Worm (Caenorhabditis elegans): ENCODE data around the gene ugt-56.

Gene ugt-56

DNA sequence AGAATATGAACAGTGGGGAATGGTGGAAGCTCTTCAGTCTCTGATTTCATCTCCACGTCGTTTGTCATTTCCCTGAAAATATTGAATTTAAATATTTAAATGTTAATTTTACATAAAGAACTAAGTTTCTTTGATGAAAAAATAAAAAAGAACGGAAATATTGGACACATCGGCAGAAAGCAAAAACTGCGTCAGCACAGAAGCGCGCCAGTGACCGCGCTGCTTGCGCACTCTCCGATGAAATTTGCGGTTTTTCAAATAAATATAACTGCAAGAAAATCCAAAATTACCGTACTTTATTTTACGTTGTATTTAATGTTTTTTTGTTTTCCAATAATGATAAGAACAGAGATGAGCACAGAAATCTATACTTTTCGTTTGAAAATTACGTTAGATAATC lies 32.8 kb downstream of the ugt-56 start, which contains the start of the genes srpa-68 and srh-16 (continued):
- TF ChIP-seq nfyb-1 (GFP tag; IDR thresholded peaks at IDR 0.05), result peak; percentile 85
- peak; percentile 88 for TF ChIP-seq lin-40 (tag; optimal IDR thresholded peaks at IDR 0.05)
- no peak for TF ChIP-seq zim-3 (tag; optimal IDR thresholded peaks at IDR 0.05)
- TF ChIP-seq aptf-2 (GFP tag; conservative IDR thresholded peaks at IDR 0.05), result no peak
- TF ChIP-seq dox-1 (GFP tag; IDR thresholded peaks at IDR 0.05), result peak; percentile 90
- peak; percentile 72 for TF ChIP-seq C06A6.2 (GFP tag; conservative IDR thresholded peaks at IDR 0.05)
- no peak for TF ChIP-seq chd-7 (tag; optimal IDR thresholded peaks at IDR 0.05)
- no peak for TF ChIP-seq dpff-1 (tag; optimal IDR thresholded peaks at IDR 0.05)
- no peak for TF ChIP-seq tbx-9 (tag; optimal IDR thresholded peaks at IDR 0.05; ENCODE audit: borderline replicate concordance)
- no peak for TF ChIP-seq F52B5.7 (tag; optimal IDR thresholded peaks at IDR 0.05)
- no peak for TF ChIP-seq ceh-40 (GFP tag; IDR thresholded peaks at IDR 0.05)
- TF ChIP-seq snpc-3.4 (tag; optimal IDR thresholded peaks at IDR 0.05), result peak; percentile 70
- no peak for TF ChIP-seq nfya-2 (GFP tag; IDR thresholded peaks at IDR 0.05)
- TF ChIP-seq die-1 (tag; optimal IDR thresholded peaks at IDR 0.05), result peak; percentile 23
- TF ChIP-seq F57C9.4 (tag; optimal IDR thresholded peaks at IDR 0.05), result no peak
- peak; percentile 59 for TF ChIP-seq xnd-1 (tag; optimal IDR thresholded peaks at IDR 0.05)
- no peak for TF ChIP-seq fkh-3 (tag; optimal IDR thresholded peaks at IDR 0.05)
- peak; percentile 12 for TF ChIP-seq nhr-90 (tag; optimal IDR thresholded peaks at IDR 0.05)
- TF ChIP-seq D2030.7 (GFP tag; IDR thresholded peaks at IDR 0.05), result peak; percentile 52; the same call in 1 of the 2 replicates
- no peak for TF ChIP-seq F55B11.4 (tag; optimal IDR thresholded peaks at IDR 0.05; ENCODE audit: borderline replicate concordance, insufficient read depth)
- no peak for TF ChIP-seq aptf-3 (GFP tag; IDR thresholded peaks at IDR 0.05)
- no peak for TF ChIP-seq ceh-91 (GFP tag; IDR thresholded peaks at IDR 0.05)
- TF ChIP-seq ccch-3 (GFP tag; optimal IDR thresholded peaks at IDR 0.05), result no peak
- TF ChIP-seq pha-4 (tag; optimal IDR thresholded peaks at IDR 0.05), result no peak
- TF ChIP-seq F10E7.11 (tag; optimal IDR thresholded peaks at IDR 0.05), result no peak
- TF ChIP-seq sdz-38 (tag; optimal IDR thresholded peaks at IDR 0.05), result no peak
- TF ChIP-seq ceh-58 (GFP tag; IDR thresholded peaks at IDR 0.05), result no peak
- TF ChIP-seq let-607 (tag; optimal IDR thresholded peaks at IDR 0.05), result peak; percentile 82 to 94
- peak; percentile 74; the same call in 1 of the 2 replicates for TF ChIP-seq K11D2.4 (GFP tag; IDR thresholded peaks at IDR 0.05)
- no peak for TF ChIP-seq bed-1 (GFP tag; IDR thresholded peaks at IDR 0.05)
- TF ChIP-seq F33H1.4 (GFP tag; IDR thresholded peaks at IDR 0.05), result peak; percentile 70
- TF ChIP-seq egl-18 (GFP tag; IDR thresholded peaks at IDR 0.05), result no peak
- no peak for TF ChIP-seq ceh-79 (tag; optimal IDR thresholded peaks at IDR 0.05)
- TF ChIP-seq lir-1 (GFP tag; conservative IDR thresholded peaks at IDR 0.05), result 0 out of 2 replicates have a peak, but pooled peaks have one; percentile 41
- peak in 1 of 2 experiments; percentile 30 for TF ChIP-seq rec-8 (tag; optimal IDR thresholded peaks at IDR 0.05)
- TF ChIP-seq nhr-27 (tag; optimal IDR thresholded peaks at IDR 0.05), result no peak
- no peak for TF ChIP-seq T26A5.8 (tag; optimal IDR thresholded peaks at IDR 0.05)
- TF ChIP-seq nhr-179 (tag; optimal IDR thresholded peaks at IDR 0.05), result no peak
- TF ChIP-seq nfya-1 (tag; optimal IDR thresholded peaks at IDR 0.05; ENCODE audit: borderline replicate concordance, insufficient read depth), result no peak
- TF ChIP-seq mxl-1 (tag; optimal IDR thresholded peaks at IDR 0.05), result no peak
- TF ChIP-seq cebp-1 (GFP tag; IDR thresholded peaks at IDR 0.05), result no peak
- TF ChIP-seq cebp-1 (tag; optimal IDR thresholded peaks at IDR 0.05), result peak; percentile 85
- peak; percentile 66 for TF ChIP-seq ZK185.1 (tag; optimal IDR thresholded peaks at IDR 0.05; ENCODE audit: poor library complexity, severe bottlenecking)
- peak; percentile 60 for TF ChIP-seq snpc-4 (GFP tag; optimal IDR thresholded peaks at IDR 0.05)
- TF ChIP-seq snpc-4 (tag; optimal IDR thresholded peaks at IDR 0.05), result peak; percentile 48 to 75 (median 64)
- TF ChIP-seq rpc-1 (optimal IDR thresholded peaks at IDR 0.05), result no peak
- TF ChIP-seq rpc-1 (tag; optimal IDR thresholded peaks at IDR 0.05), result no peak
- peak; percentile 94 for TF ChIP-seq Y53G8AR.9 (GFP tag; conservative IDR thresholded peaks at IDR 0.05)
- no peak for TF ChIP-seq ama-1 (optimal IDR thresholded peaks at IDR 0.05)
- TF ChIP-seq ama-1 (GFP tag; optimal IDR thresholded peaks at IDR 0.05), result no peak
